Fruit fly (Drosophila melanogaster) whole organism, embryonic: ENCODE measurements around the gene MsrA.
A peak's percentile ranks its signal among the peaks of the same experiment; 100 is the strongest.

ENCODE experiments used
- ATbp ChIP-seq: fragments of 200-800 bp; sonication (Bioruptor generic); optimal IDR thresholded peaks from 2 replicates; lab custom pipeline; 2017; ENCODE audit warnings: missing biosample characterization, mild to moderate bottlenecking, missing genetic modification characterization, missing genetic modification reagents
- Aef1 ChIP-seq: fragments of 200-800 bp; sonication (Bioruptor generic); IDR thresholded peaks from 3 replicates; pipeline ENCODE4 v1.3.6; 2022; ENCODE audit warnings: missing biosample characterization, missing genetic modification characterization
- Atf6 ChIP-seq: fragments of 200-800 bp; sonication (Bioruptor generic); IDR thresholded peaks from 2 replicates; pipeline ENCODE4 v1.3.6; 2022; ENCODE audit warnings: missing biosample characterization, missing genetic modification characterization
- BEAF-32 ChIP-seq: fragments of 200-800 bp; sonication (Bioruptor generic); optimal IDR thresholded peaks from 3 replicates; lab custom pipeline; 2017; ENCODE audit warnings: missing biosample characterization, missing genetic modification characterization, mild to moderate bottlenecking, moderate library complexity, missing genetic modification reagents
- CG10543 ChIP-seq: fragments of 200-800 bp; sonication (Bioruptor generic); optimal IDR thresholded peaks from 3 replicates; lab custom pipeline; 2017; ENCODE audit warnings: missing biosample characterization, mild to moderate bottlenecking, missing genetic modification characterization, moderate library complexity
- CG11398 ChIP-seq: fragments of 200-800 bp; sonication (Bioruptor generic); optimal IDR thresholded peaks from 2 replicates; lab custom pipeline; 2016; ENCODE audit warnings: missing biosample characterization, missing genetic modification characterization
- CG12769 ChIP-seq: fragments of 200-800 bp; sonication (Bioruptor generic); optimal IDR thresholded peaks from 2 replicates; lab custom pipeline; 2019; ENCODE audit warnings: missing biosample characterization, mild to moderate bottlenecking, missing genetic modification characterization, moderate library complexity
- CG15601 ChIP-seq: fragments of 200-800 bp; sonication (Bioruptor generic); optimal IDR thresholded peaks from 3 replicates; lab custom pipeline; 2019; ENCODE audit warnings: missing biosample characterization, mild to moderate bottlenecking, missing genetic modification characterization, moderate library complexity
- CG16813 ChIP-seq: fragments of 200-800 bp; sonication (Bioruptor generic); IDR thresholded peaks from 3 replicates; pipeline ENCODE4 v1.3.6; 2022; ENCODE audit warnings: missing biosample characterization, missing genetic modification characterization; ENCODE audit not compliant: partially characterized antibody
- CG16815 ChIP-seq: fragments of 200-800 bp; sonication (Bioruptor generic); optimal IDR thresholded peaks from 3 replicates; lab custom pipeline; 2017; ENCODE audit warnings: missing biosample characterization, mild to moderate bottlenecking, missing genetic modification characterization
- CG34376 ChIP-seq: fragments of 200-800 bp; sonication (Bioruptor generic); optimal IDR thresholded peaks from 2 replicates; lab custom pipeline; 2018; ENCODE audit warnings: missing biosample characterization, mild to moderate bottlenecking, missing genetic modification characterization
- CG3726 ChIP-seq: fragments of 200-800 bp; sonication (Bioruptor generic); IDR thresholded peaks from 3 replicates; pipeline ENCODE4, ENCODE4 v1.3.6; 2022; ENCODE audit warnings: missing biosample characterization, missing genetic modification characterization
- CG4707 ChIP-seq: fragments of 200-800 bp; sonication (Bioruptor generic); optimal IDR thresholded peaks from 2 replicates; lab custom pipeline; 2018; ENCODE audit warnings: missing biosample characterization, mild to moderate bottlenecking, missing genetic modification characterization, moderate library complexity
- CG6175 ChIP-seq: fragments of 200-800 bp; sonication (Bioruptor generic); IDR thresholded peaks from 3 replicates; pipeline ENCODE4 v1.3.6; 2022; ENCODE audit warnings: missing biosample characterization, missing genetic modification characterization
- CG7271 ChIP-seq: fragments of 200-800 bp; sonication (Bioruptor generic); optimal IDR thresholded peaks from 2 replicates; lab custom pipeline; 2018; ENCODE audit warnings: missing biosample characterization, mild to moderate bottlenecking, missing genetic modification characterization, moderate library complexity
- CG9797 ChIP-seq: fragments of 200-800 bp; sonication (Bioruptor generic); optimal IDR thresholded peaks from 3 replicates; lab custom pipeline; 2018; ENCODE audit warnings: missing biosample characterization, mild to moderate bottlenecking, missing genetic modification characterization
- Dbx ChIP-seq: fragments of 200-800 bp; sonication (Bioruptor generic); IDR thresholded peaks from 3 replicates; pipeline ENCODE4 v1.3.6; 2022; ENCODE audit warnings: missing biosample characterization, missing genetic modification characterization
- Dek ChIP-seq: fragments of 200-800 bp; sonication (Bioruptor generic); optimal IDR thresholded peaks from 3 replicates; lab custom pipeline; 2019; ENCODE audit warnings: missing biosample characterization, mild to moderate bottlenecking, missing genetic modification characterization, moderate library complexity
- Dfd ChIP-seq, 2 experiments: fragments of >200 bp; optimal IDR thresholded peaks; 2 replicates each; lab custom pipeline; 2017; ENCODE audit warnings: missing biosample characterization in 2 of 2, missing genetic modification characterization in 2 of 2
- Dp ChIP-seq: fragments of 200-800 bp; sonication (Bioruptor generic); optimal IDR thresholded peaks from 2 replicates; lab custom pipeline; 2018; ENCODE audit warnings: missing biosample characterization, mild to moderate bottlenecking, missing genetic modification characterization, moderate library complexity
- E2f2 ChIP-seq: fragments of 200-800 bp; sonication (Bioruptor generic); IDR thresholded peaks from 2 replicates; pipeline ENCODE4 v1.3.6; 2022; ENCODE audit warnings: missing biosample characterization, missing genetic modification characterization
- HLH3B ChIP-seq: fragments of 200-800 bp; sonication (Bioruptor generic); IDR thresholded peaks from 2 replicates; pipeline ENCODE4 v1.3.6; 2022; ENCODE audit warnings: missing biosample characterization, missing genetic modification characterization
- Lhr ChIP-seq: fragments of 200-800 bp; sonication (Bioruptor generic); optimal IDR thresholded peaks from 3 replicates; lab custom pipeline; 2017; ENCODE audit warnings: mild to moderate bottlenecking, missing biosample characterization, missing genetic modification reagents, missing genetic modification characterization
- MESR4 ChIP-seq: fragments of 200-800 bp; sonication (Bioruptor generic); optimal IDR thresholded peaks from 2 replicates; lab custom pipeline; 2018; ENCODE audit warnings: missing biosample characterization, mild to moderate bottlenecking, missing genetic modification characterization, moderate library complexity
- MTF-1 ChIP-seq: fragments of 200-800 bp; sonication (Bioruptor generic); optimal IDR thresholded peaks from 2 replicates; lab custom pipeline; 2018; ENCODE audit warnings: missing biosample characterization, mild to moderate bottlenecking, missing genetic modification characterization, borderline replicate concordance
- Poxn ChIP-seq: fragments of 200-800 bp; sonication (Bioruptor generic); IDR thresholded peaks from 2 replicates; pipeline ENCODE4 v1.3.6; 2022; ENCODE audit warnings: missing biosample characterization, missing genetic modification characterization
- Six4 ChIP-seq: fragments of 200-800 bp; sonication (Bioruptor generic); optimal IDR thresholded peaks from 2 replicates; lab custom pipeline; 2016; ENCODE audit warnings: missing biosample characterization, missing genetic modification characterization
- bbx ChIP-seq: fragments of 200-800 bp; sonication (Bioruptor generic); IDR thresholded peaks from 2 replicates; pipeline ENCODE4 v1.3.6; 2022; ENCODE audit warnings: missing biosample characterization, missing genetic modification characterization; ENCODE audit not compliant: partially characterized antibody
- bigmax ChIP-seq: fragments of 200-800 bp; sonication (Bioruptor generic); optimal IDR thresholded peaks from 2 replicates; lab custom pipeline; 2018; ENCODE audit warnings: missing biosample characterization, mild to moderate bottlenecking, missing genetic modification characterization
- btn ChIP-seq: fragments of 200-800 bp; sonication (Bioruptor generic); optimal IDR thresholded peaks from 2 replicates; lab custom pipeline; 2016; ENCODE audit warnings: missing biosample characterization, missing genetic modification characterization
- cato ChIP-seq: fragments of 200-800 bp; sonication (Bioruptor generic); optimal IDR thresholded peaks from 2 replicates; lab custom pipeline; 2016; ENCODE audit warnings: missing biosample characterization, missing genetic modification characterization, borderline replicate concordance
- esg ChIP-seq: fragments of 200-800 bp; sonication (Bioruptor generic); conservative IDR thresholded peaks from 2 replicates; pipeline ENCODE4 v1.3.6; 2022; ENCODE audit warnings: missing biosample characterization, missing genetic modification characterization
- fu2 ChIP-seq: fragments of 200-800 bp; sonication (Bioruptor generic); optimal IDR thresholded peaks from 2 replicates; lab custom pipeline; 2016; ENCODE audit warnings: missing biosample characterization, missing genetic modification characterization
- gem ChIP-seq: fragments of 200-800 bp; sonication (Bioruptor generic); optimal IDR thresholded peaks from 2 replicates; lab custom pipeline; 2019; ENCODE audit warnings: missing biosample characterization, mild to moderate bottlenecking, missing genetic modification characterization, moderate library complexity
- ham ChIP-seq: fragments of 200-800 bp; sonication (Bioruptor generic); IDR thresholded peaks from 2 replicates; pipeline ENCODE4 v1.3.6; 2022; ENCODE audit warnings: missing biosample characterization, missing genetic modification characterization
- hbn ChIP-seq: fragments of 200-800 bp; sonication (Bioruptor generic); IDR thresholded peaks from 2 replicates; pipeline ENCODE4 v1.3.6; 2022; ENCODE audit warnings: missing biosample characterization, missing genetic modification characterization; ENCODE audit not compliant: partially characterized antibody
- kay ChIP-seq: fragments of 200-800 bp; sonication (Bioruptor generic); optimal IDR thresholded peaks from 2 replicates; lab custom pipeline; 2016; ENCODE audit warnings: missing biosample characterization, missing genetic modification characterization
- lbe ChIP-seq: fragments of 200-800 bp; sonication (Bioruptor generic); optimal IDR thresholded peaks from 2 replicates; lab custom pipeline; 2016; ENCODE audit warnings: missing biosample characterization, mild to moderate bottlenecking, missing genetic modification characterization
- org-1 ChIP-seq: fragments of 200-800 bp; sonication (Bioruptor generic); optimal IDR thresholded peaks from 2 replicates; lab custom pipeline; 2017; ENCODE audit warnings: missing biosample characterization, missing genetic modification characterization
- pnt ChIP-seq: fragments of 200-800 bp; sonication (Bioruptor generic); optimal IDR thresholded peaks from 3 replicates; lab custom pipeline; 2016; ENCODE audit warnings: missing biosample characterization, missing genetic modification characterization
- run ChIP-seq: fragments of 200-800 bp; sonication (Bioruptor generic); optimal IDR thresholded peaks from 3 replicates; lab custom pipeline; 2018; ENCODE audit warnings: missing biosample characterization, mild to moderate bottlenecking, missing genetic modification characterization
- slbo ChIP-seq: fragments of 200-800 bp; sonication (Bioruptor generic); IDR thresholded peaks from 2 replicates; pipeline ENCODE4 v1.3.6; 2022; ENCODE audit warnings: missing biosample characterization, missing genetic modification characterization
- sug ChIP-seq: fragments of 200-800 bp; optimal IDR thresholded peaks from 2 replicates; lab custom pipeline; 2019; ENCODE audit warnings: missing biosample characterization, mild to moderate bottlenecking, missing genetic modification characterization, moderate library complexity
- trem ChIP-seq: fragments of 200-800 bp; optimal IDR thresholded peaks from 3 replicates; lab custom pipeline; 2019; ENCODE audit warnings: missing biosample characterization, mild to moderate bottlenecking, missing genetic modification characterization, moderate library complexity
- twi ChIP-seq: fragments of 200-800 bp; optimal IDR thresholded peaks from 2 replicates; lab custom pipeline; 2019; ENCODE audit warnings: missing biosample characterization, mild to moderate bottlenecking, missing genetic modification characterization, moderate library complexity
- unc-4 ChIP-seq: fragments of 200-800 bp; sonication (Bioruptor generic); IDR thresholded peaks from 2 replicates; pipeline ENCODE4 v1.3.6; 2022; ENCODE audit warnings: missing biosample characterization, missing genetic modification characterization; ENCODE audit not compliant: partially characterized antibody
- wor ChIP-seq: fragments of 200-800 bp; sonication (Bioruptor generic); IDR thresholded peaks from 2 replicates; pipeline ENCODE4 v1.3.6; 2022; ENCODE audit warnings: missing biosample characterization, missing genetic modification characterization
- zfh2 ChIP-seq: fragments of 200-800 bp; sonication (Bioruptor generic); optimal IDR thresholded peaks from 2 replicates; lab custom pipeline; 2016; ENCODE audit warnings: missing biosample characterization, missing genetic modification characterization

The MsrA gene

dm6 chr3L:15498745-15499144 is 12.1 kb upstream of the MsrA start, which contains the start of gene CG7275 (continued):
- no peak for TF ChIP-seq lbe (GFP tag; lab: Kevin White, UChicago)
- TF ChIP-seq bigmax (GFP tag; lab: Kevin White, UChicago), result peak; percentile 28
- no peak for TF ChIP-seq wor (GFP tag; lab: Robert Waterston, UW)
- TF ChIP-seq fu2 (GFP tag; lab: Kevin White, UChicago), result no peak
- no peak for TF ChIP-seq CG16815 (GFP tag; lab: Kevin White, UChicago)
- no peak for TF ChIP-seq Dfd (GFP tag; optimal IDR thresholded peaks at IDR 0.05; lab: Kevin White, UChicago)
- no peak for TF ChIP-seq Aef1 (GFP tag; lab: Robert Waterston, UW)
- TF ChIP-seq CG4707 (GFP tag; lab: Kevin White, UChicago), result no peak
- no peak for TF ChIP-seq org-1 (GFP tag; lab: Kevin White, UChicago)
- peak; percentile 48 for TF ChIP-seq CG15601 (tag; lab: Kevin White, UChicago)
- TF ChIP-seq slbo (GFP tag; lab: Robert Waterston, UW), result no peak
- no peak for TF ChIP-seq gem (tag; lab: Kevin White, UChicago)
- TF ChIP-seq esg (GFP tag; lab: Robert Waterston, UW), result no peak
- no peak for TF ChIP-seq CG10543 (GFP tag; lab: Kevin White, UChicago)
- TF ChIP-seq run, result no peak
- TF ChIP-seq Dek (tag; lab: Kevin White, UChicago), result no peak
- peak; percentile 98 for TF ChIP-seq E2f2 (GFP tag; lab: Robert Waterston, UW)
- TF ChIP-seq CG7271, result no peak
- peak; percentile 52; the same call in 1 of the 2 replicates for TF ChIP-seq unc-4
- no peak for TF ChIP-seq CG12769
- no peak for TF ChIP-seq Six4 (GFP tag; lab: Kevin White, UChicago)
- no peak for TF ChIP-seq CG34376 (GFP tag; lab: Kevin White, UChicago)
- peak; percentile 54 for TF ChIP-seq MESR4
- TF ChIP-seq bbx (GFP tag; lab: Robert Waterston, UW), result peak; percentile 52; the same call in 1 of the 2 replicates
- no peak for TF ChIP-seq ham (GFP tag; lab: Robert Waterston, UW)
- TF ChIP-seq trem (tag; lab: Kevin White, UChicago), result peak; percentile 60

- TF ChIP-seq zfh2, result peak; percentile 20
- TF ChIP-seq CG9797 (GFP tag; lab: Kevin White, UChicago), result peak; percentile 22
- TF ChIP-seq sug, result peak; percentile 91
- peak; percentile 20 for TF ChIP-seq BEAF-32 (GFP tag; lab: Kevin White, UChicago)
- TF ChIP-seq CG3726 (GFP tag; lab: Robert Waterston, UW), result no peak
- no peak for TF ChIP-seq CG11398 (GFP tag; lab: Kevin White, UChicago)
- no peak for TF ChIP-seq pnt (GFP tag; lab: Kevin White, UChicago)
- TF ChIP-seq kay (GFP tag; lab: Kevin White, UChicago), result no peak
- peak; percentile 5 for TF ChIP-seq Lhr (GFP tag; lab: Kevin White, UChicago)
- TF ChIP-seq Dbx (GFP tag; lab: Robert Waterston, UW), result peak; percentile 69; the same call in 2 of the 3 replicates
- TF ChIP-seq btn (GFP tag; lab: Kevin White, UChicago), result no peak
- 0 out of 3 replicates have a peak, but pooled peaks have one; percentile 22 for TF ChIP-seq CG6175
- TF ChIP-seq Poxn (GFP tag; lab: Robert Waterston, UW), result no peak
- TF ChIP-seq ATbp (GFP tag; lab: Kevin White, UChicago), result peak; percentile 19
- TF ChIP-seq lbe (GFP tag; lab: Kevin White, UChicago), result no peak
- TF ChIP-seq hbn (GFP tag; lab: Robert Waterston, UW), result no peak
- TF ChIP-seq CG16813 (GFP tag; lab: Robert Waterston, UW), result 0 out of 3 replicates have a peak, but pooled peaks have one; percentile 19
- TF ChIP-seq HLH3B (GFP tag; lab: Robert Waterston, UW), result no peak
- no peak for TF ChIP-seq twi (tag; lab: Kevin White, UChicago)
- TF ChIP-seq cato, result no peak
- TF ChIP-seq Atf6 (GFP tag; lab: Robert Waterston, UW), result peak; percentile 20; the same call in 1 of the 2 replicates
- TF ChIP-seq Dp (GFP tag; lab: Kevin White, UChicago), result peak; percentile 92
- TF ChIP-seq MTF-1 (GFP tag; lab: Kevin White, UChicago), result peak; percentile 14
Observed at dm6 chr3L:15500813-15501645, 9.8 kb upstream of the MsrA start, which contains the start of gene CG7272. Gene CG7272, plus strand, starts transcription at chr3L:15500938.
